Worm (Caenorhabditis elegans) whole organism, L2 larva: ENCODE data around the gene Y48B6A.10.

ENCODE experiments used
- C34F6.9 ChIP-seq: fragments of 150-350 bp; optimal IDR thresholded peaks from 2 replicates; lab custom pipeline; 2014; ENCODE audit warnings: missing biosample characterization, missing genetic modification characterization
- F13H6.1 ChIP-seq: sonication (generic microtip); optimal IDR thresholded peaks from 2 replicates; lab custom pipeline; 2016; ENCODE audit warnings: missing genetic modification characterization, missing compliant biosample characterization
- R02D3.7 ChIP-seq: fragments of 150-350 bp; optimal IDR thresholded peaks from 2 replicates; lab custom pipeline; 2014; ENCODE audit warnings: missing biosample characterization, missing genetic modification characterization
- Y55F3AM.14 ChIP-seq: fragments of 200-800 bp; sonication (Bioruptor generic); optimal IDR thresholded peaks from 2 replicates; lab custom pipeline; 2018; ENCODE audit warnings: mild to moderate bottlenecking, missing genetic modification characterization, missing compliant biosample characterization
- ZK546.5 ChIP-seq: sonication (generic microtip); optimal IDR thresholded peaks from 2 replicates; lab custom pipeline; 2017; ENCODE audit warnings: missing biosample characterization, missing genetic modification characterization
- alr-1 ChIP-seq: fragments of 150-350 bp; optimal IDR thresholded peaks from 2 replicates; lab custom pipeline; 2014; ENCODE audit warnings: missing biosample characterization, missing genetic modification characterization
- aly-2 ChIP-seq: fragments of 150-350 bp; optimal IDR thresholded peaks from 2 replicates; lab custom pipeline; 2014; ENCODE audit warnings: missing biosample characterization, missing genetic modification characterization
- ama-1 ChIP-seq: fragments of 150-350 bp; optimal IDR thresholded peaks from 2 replicates; lab custom pipeline; 2018; ENCODE audit warnings: inconsistent platforms
- blmp-1 ChIP-seq: sonication (generic microtip); optimal IDR thresholded peaks from 2 replicates; lab custom pipeline; 2017; ENCODE audit warnings: missing genetic modification characterization, mild to moderate bottlenecking, missing compliant biosample characterization, antibody characterized with exemption, moderate library complexity; ENCODE audit not compliant: insufficient read depth
- ceh-16 ChIP-seq: fragments of 150-350 bp; optimal IDR thresholded peaks from 2 replicates; lab custom pipeline; 2014; ENCODE audit warnings: missing biosample characterization, missing genetic modification characterization
- crh-2 ChIP-seq: sonication (generic microtip); optimal IDR thresholded peaks from 2 replicates; lab custom pipeline; 2017; ENCODE audit warnings: missing biosample characterization, missing genetic modification characterization
- dmd-4 ChIP-seq: sonication (generic microtip); optimal IDR thresholded peaks from 2 replicates; lab custom pipeline; 2017; ENCODE audit warnings: missing biosample characterization, missing genetic modification characterization
- egl-27 ChIP-seq: sonication (generic microtip); optimal IDR thresholded peaks from 3 replicates; lab custom pipeline; 2017; ENCODE audit warnings: missing biosample characterization, missing genetic modification reagents, missing genetic modification characterization
- elt-3 ChIP-seq: sonication (generic microtip); optimal IDR thresholded peaks from 2 replicates; lab custom pipeline; 2017; ENCODE audit warnings: missing biosample characterization, missing genetic modification characterization
- fos-1 ChIP-seq: fragments of 150-350 bp; optimal IDR thresholded peaks from 2 replicates; lab custom pipeline; 2014; ENCODE audit warnings: missing biosample characterization, missing genetic modification characterization
- gmeb-1 ChIP-seq: fragments of 150-350 bp; optimal IDR thresholded peaks from 2 replicates; lab custom pipeline; 2014; ENCODE audit warnings: missing biosample characterization, missing genetic modification characterization
- lin-11 ChIP-seq: fragments of 150-350 bp; sonication (generic microtip); optimal IDR thresholded peaks from 2 replicates; lab custom pipeline; 2014; ENCODE audit warnings: missing biosample characterization, missing genetic modification characterization, inconsistent platforms, mixed read lengths
- lin-13 ChIP-seq: fragments of 150-350 bp; optimal IDR thresholded peaks from 2 replicates; lab custom pipeline; 2014; ENCODE audit warnings: missing biosample characterization, missing genetic modification reagents, missing genetic modification characterization
- lsy-2 ChIP-seq, 2 experiments: fragments of 150-350 bp in 1 of 2; sonication (generic microtip) in 1 of 2; optimal IDR thresholded peaks; 2 replicates each; lab custom pipeline; 2014 to 2017; ENCODE audit warnings: missing biosample characterization in 2 of 2, missing genetic modification characterization in 2 of 2
- mbf-1 ChIP-seq: sonication (generic microtip); optimal IDR thresholded peaks from 2 replicates; lab custom pipeline; 2017; ENCODE audit warnings: missing biosample characterization, missing genetic modification characterization
- mdl-1 ChIP-seq, 2 experiments: fragments of 150-350 bp in 1 of 2; sonication (generic microtip) in 1 of 2; optimal IDR thresholded peaks; 2 replicates each; lab custom pipeline; 2017; ENCODE audit warnings: missing biosample characterization in 2 of 2, missing genetic modification characterization in 2 of 2
- nhr-10 ChIP-seq: sonication (generic microtip); optimal IDR thresholded peaks from 2 replicates; lab custom pipeline; 2017; ENCODE audit warnings: missing biosample characterization, missing genetic modification characterization
- nhr-12 ChIP-seq: fragments of 150-350 bp; optimal IDR thresholded peaks from 2 replicates; lab custom pipeline; 2014; ENCODE audit warnings: missing biosample characterization, missing genetic modification characterization
- nhr-129 ChIP-seq: fragments of 150-350 bp; optimal IDR thresholded peaks from 2 replicates; lab custom pipeline; 2014; ENCODE audit warnings: missing biosample characterization, missing genetic modification characterization
- nhr-21 ChIP-seq: fragments of 150-350 bp; optimal IDR thresholded peaks from 2 replicates; lab custom pipeline; 2014; ENCODE audit warnings: missing biosample characterization, missing genetic modification characterization
- nhr-23 ChIP-seq: fragments of 150-350 bp; optimal IDR thresholded peaks from 2 replicates; lab custom pipeline; 2014; ENCODE audit warnings: missing biosample characterization, missing genetic modification reagents, missing genetic modification characterization
- nhr-25 ChIP-seq: fragments of 150-350 bp; sonication (generic microtip); optimal IDR thresholded peaks from 3 replicates; lab custom pipeline; 2014; ENCODE audit warnings: missing biosample characterization, missing genetic modification characterization
- peb-1 ChIP-seq: fragments of 150-350 bp; optimal IDR thresholded peaks from 2 replicates; lab custom pipeline; 2014; ENCODE audit warnings: missing biosample characterization, missing genetic modification characterization
- sem-4 ChIP-seq: fragments of 150-350 bp; optimal IDR thresholded peaks from 2 replicates; lab custom pipeline; 2014; ENCODE audit warnings: missing biosample characterization, missing genetic modification reagents, missing genetic modification characterization
- sma-3 ChIP-seq: sonication (generic microtip); optimal IDR thresholded peaks from 2 replicates; lab custom pipeline; 2016; ENCODE audit warnings: missing genetic modification reagents, missing genetic modification characterization, missing compliant biosample characterization
- sma-9 ChIP-seq, 2 experiments: fragments of 150-350 bp in 1 of 2; sonication (generic microtip) in 1 of 2; optimal IDR thresholded peaks; 2 replicates each; lab custom pipeline; 2014 to 2016; ENCODE audit warnings: missing genetic modification characterization in 2 of 2, mild to moderate bottlenecking in 1 of 2, missing biosample characterization in 1 of 2, missing compliant biosample characterization in 1 of 2, missing genetic modification reagents in 1 of 2, moderate library complexity in 1 of 2
- snpc-4 ChIP-seq: fragments of 150-350 bp; optimal IDR thresholded peaks from 2 replicates; lab custom pipeline; 2014; ENCODE audit warnings: missing biosample characterization, missing genetic modification characterization
- unc-39 ChIP-seq: fragments of 150-350 bp; optimal IDR thresholded peaks from 2 replicates; lab custom pipeline; 2014; ENCODE audit warnings: missing biosample characterization, missing genetic modification characterization
- unc-55 ChIP-seq: fragments of 150-350 bp; sonication (generic microtip); optimal IDR thresholded peaks from 3 replicates; lab custom pipeline; 2014; ENCODE audit warnings: missing biosample characterization, missing genetic modification reagents, missing genetic modification characterization
- unc-62 ChIP-seq: fragments of 150-350 bp; optimal IDR thresholded peaks from 2 replicates; lab custom pipeline; 2014; ENCODE audit warnings: missing biosample characterization, missing genetic modification reagents, missing genetic modification characterization
- zag-1 ChIP-seq: fragments of 150-350 bp; optimal IDR thresholded peaks from 2 replicates; lab custom pipeline; 2014; ENCODE audit warnings: missing biosample characterization, missing genetic modification characterization
- ztf-1 ChIP-seq: fragments of 200-800 bp; sonication (Bioruptor generic); conservative IDR thresholded peaks from 2 replicates; pipeline ENCODE4 v1.3.6; 2022; ENCODE audit warnings: missing genetic modification characterization, missing compliant biosample characterization
- ztf-4 ChIP-seq: fragments of 150-350 bp; optimal IDR thresholded peaks from 2 replicates; lab custom pipeline; 2014; ENCODE audit warnings: missing biosample characterization, missing genetic modification characterization

The Y48B6A.10 gene

DNA sequence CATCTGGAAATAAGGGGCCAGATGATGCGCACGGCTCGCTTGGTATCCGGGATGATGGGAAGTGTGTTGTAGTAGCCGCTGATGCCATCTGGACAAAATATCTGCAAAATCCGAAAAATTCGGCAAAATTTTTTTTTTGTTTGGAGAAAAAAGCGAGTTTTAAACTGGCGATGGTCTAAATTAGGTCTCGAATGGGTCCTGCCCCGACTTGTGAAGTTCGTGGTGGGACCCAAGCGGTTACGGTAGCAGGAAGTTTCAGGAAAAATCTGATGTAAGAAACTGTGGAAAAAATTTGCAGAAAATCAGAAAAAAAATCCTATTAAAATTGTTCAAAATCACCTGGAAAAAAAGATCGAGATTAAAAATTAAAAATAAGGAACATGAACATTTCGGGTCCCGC is 29.3 kb downstream of the Y48B6A.10 start, which contains the start of gene jmjd-2:
TSS of gene jmjd-2 (minus strand) at position 101 of the 400 bp plus-strand sequence.
- no peak for TF ChIP-seq nhr-23 (tag; lab: Kevin White, UChicago)
- TF ChIP-seq egl-27 (tag; lab: Kevin White, UChicago) = no peak
- TF ChIP-seq lsy-2 (tag; optimal IDR thresholded peaks at IDR 0.05; lab: Kevin White, UChicago) = no peak
- TF ChIP-seq nhr-21 (tag; lab: Kevin White, UChicago) = no peak
- TF ChIP-seq aly-2 (tag; lab: Kevin White, UChicago) = no peak
- no peak for TF ChIP-seq crh-2 (tag; lab: Kevin White, UChicago)
- no peak for TF ChIP-seq dmd-4
- TF ChIP-seq ZK546.5 (tag; lab: Kevin White, UChicago) = no peak
- TF ChIP-seq unc-62 (GFP tag; lab: Kevin White, UChicago) = no peak
- no peak for TF ChIP-seq lin-13
- TF ChIP-seq sem-4 (tag; lab: Kevin White, UChicago) = no peak
- TF ChIP-seq mbf-1 = no peak
- no peak for TF ChIP-seq Y55F3AM.14 (GFP tag; lab: Kevin White, UChicago)
- TF ChIP-seq nhr-25 (tag; lab: Kevin White, UChicago) = no peak
- TF ChIP-seq ama-1 (lab: Kevin White, UChicago) = no peak
- TF ChIP-seq snpc-4 = no peak
- no peak for TF ChIP-seq ztf-1 (GFP tag; lab: Robert Waterston, UW)

DNA sequence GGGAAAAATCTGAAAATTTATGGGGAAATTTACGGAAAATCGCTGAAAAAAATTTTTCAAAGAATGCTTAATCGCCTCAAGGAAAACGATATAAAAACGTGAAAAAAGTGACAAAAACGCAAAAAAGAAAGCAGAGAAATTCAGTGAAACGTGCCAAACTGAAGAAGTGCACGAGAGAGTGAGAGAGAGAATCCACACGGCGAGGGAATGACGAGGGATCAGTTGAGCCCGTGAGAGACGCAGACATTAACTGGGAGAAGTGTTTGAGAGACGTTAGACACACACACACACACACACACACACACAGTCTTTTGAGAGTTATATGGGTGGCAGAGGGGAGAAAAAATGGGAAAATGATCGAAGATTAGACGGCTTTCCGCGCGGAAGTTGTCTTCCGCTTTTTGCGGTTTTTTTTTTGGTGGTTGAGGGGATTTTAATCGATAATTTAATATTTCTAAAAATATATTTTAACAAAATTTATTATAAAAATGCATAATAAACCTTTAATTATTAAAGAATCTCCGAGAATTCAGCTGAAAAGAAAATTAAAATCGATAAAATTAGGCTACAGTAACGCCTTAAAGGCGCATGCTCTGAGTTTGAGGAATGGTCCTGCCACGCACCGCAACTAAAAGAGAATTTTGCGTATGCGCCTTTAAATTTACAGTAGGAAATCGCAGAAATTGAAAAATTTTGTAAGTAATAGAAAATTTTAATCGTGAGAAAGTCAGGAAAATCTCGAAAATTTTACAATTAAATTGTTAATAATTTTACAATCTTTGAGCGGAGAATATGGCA is 30.4 kb downstream of the Y48B6A.10 start:
- TF ChIP-seq alr-1 (tag; lab: Kevin White, UChicago) (no peak), zag-1 (tag; lab: Kevin White, UChicago) (peak; percentile 53), peb-1 (tag; lab: Kevin White, UChicago) (no peak), mdl-1 (tag; optimal IDR thresholded peaks at IDR 0.05; lab: Kevin White, UChicago) (peak; percentile 47), ceh-16 (tag; lab: Kevin White, UChicago) (no peak), nhr-12 (tag; lab: Kevin White, UChicago) (no peak), aly-2 (tag; lab: Kevin White, UChicago) (no peak), R02D3.7 (tag; lab: Kevin White, UChicago) (no peak), sma-9 (GFP tag; optimal IDR thresholded peaks at IDR 0.05; lab: Kevin White, UChicago) (peak; percentile 33), sma-9 (tag; optimal IDR thresholded peaks at IDR 0.05; lab: Kevin White, UChicago) (no peak), fos-1 (tag; lab: Kevin White, UChicago) (peak; percentile 61), unc-39 (tag; lab: Kevin White, UChicago) (no peak), ztf-4 (no peak), sma-3 (GFP tag; lab: Kevin White, UChicago) (no peak), lin-11 (no peak), C34F6.9 (tag; lab: Kevin White, UChicago) (peak; percentile 88), lsy-2 (tag; optimal IDR thresholded peaks at IDR 0.05; lab: Kevin White, UChicago) (peak in 1 of 2 experiments; percentile 78), lin-13 (peak; percentile 56), nhr-129 (tag; lab: Kevin White, UChicago) (peak; percentile 78), nhr-21 (tag; lab: Kevin White, UChicago) (peak; percentile 13), mbf-1 (no peak), nhr-23 (tag; lab: Kevin White, UChicago) (no peak), ama-1 (lab: Kevin White, UChicago) (peak; percentile 69), nhr-25 (tag; lab: Kevin White, UChicago) (peak; percentile 19), blmp-1 (tag; lab: Kevin White, UChicago) (peak; percentile 64), ztf-1 (GFP tag; lab: Robert Waterston, UW) (no peak), elt-3 (no peak), nhr-10 (tag; lab: Kevin White, UChicago) (no peak), ZK546.5 (tag; lab: Kevin White, UChicago) (no peak), crh-2 (tag; lab: Kevin White, UChicago) (peak; percentile 77), snpc-4 (peak; percentile 22), unc-62 (GFP tag; lab: Kevin White, UChicago) (no peak), F13H6.1 (tag; lab: Kevin White, UChicago) (peak; percentile 57), gmeb-1 (tag; lab: Kevin White, UChicago) (peak; percentile 31), unc-55 (GFP tag; lab: Kevin White, UChicago) (peak; percentile 73), sem-4 (tag; lab: Kevin White, UChicago) (peak; percentile 12)
